Worm (Caenorhabditis elegans) whole organism, L1 larva: ENCODE results near the gene manf-1.

Experiments used
- C16A3.4 ChIP-seq: fragments of 150-350 bp; optimal IDR thresholded peaks from 2 replicates; lab custom pipeline; 2014; ENCODE audit warnings: missing biosample characterization, missing genetic modification characterization
- C34B4.2 ChIP-seq: sonication (generic microtip); optimal IDR thresholded peaks from 2 replicates; lab custom pipeline; 2017; ENCODE audit warnings: mild to moderate bottlenecking, missing genetic modification characterization, missing compliant biosample characterization
- aha-1 ChIP-seq: fragments of 150-350 bp; optimal IDR thresholded peaks from 2 replicates; lab custom pipeline; 2014; ENCODE audit warnings: missing biosample characterization, missing genetic modification characterization
- alr-1 ChIP-seq: fragments of 200-800 bp; sonication (Bioruptor generic); optimal IDR thresholded peaks from 2 replicates; lab custom pipeline; 2018; ENCODE audit warnings: borderline replicate concordance, mild to moderate bottlenecking, missing genetic modification characterization, missing compliant biosample characterization
- aly-2 ChIP-seq: fragments of 150-350 bp; optimal IDR thresholded peaks from 2 replicates; lab custom pipeline; 2014; ENCODE audit warnings: missing biosample characterization, missing genetic modification characterization
- ceh-63 ChIP-seq: fragments of 200-800 bp; sonication (Bioruptor generic); optimal IDR thresholded peaks from 2 replicates; lab custom pipeline; 2018; ENCODE audit warnings: mild to moderate bottlenecking, missing genetic modification characterization, missing compliant biosample characterization
- ceh-82 ChIP-seq, 3 experiments: fragments of 150-350 bp in 1 of 3; sonication (generic microtip) in 2 of 3; optimal IDR thresholded peaks; 2 replicates each; lab custom pipeline; 2014 to 2017; ENCODE audit warnings: missing biosample characterization in 3 of 3, missing genetic modification characterization in 3 of 3
- ceh-88 ChIP-seq: fragments of 200-800 bp; sonication (Bioruptor generic); IDR thresholded peaks from 2 replicates; pipeline ENCODE4 v1.3.6; 2022; ENCODE audit warnings: missing genetic modification characterization, missing compliant biosample characterization
- efl-1 ChIP-seq, 4 experiments: fragments of 150-350 bp; optimal IDR thresholded peaks in 3 of 4; peaks in 1 of 4; 1 replicate in 1 of 4; 2 replicates in 3 of 4; lab custom pipeline; 2014; ENCODE audit warnings: missing biosample characterization in 2 of 4, missing genetic modification characterization in 2 of 4, missing genetic modification reagents in 2 of 4
- efl-3 ChIP-seq: fragments of 200-800 bp; sonication (Bioruptor generic); optimal IDR thresholded peaks from 2 replicates; lab custom pipeline; 2018; ENCODE audit warnings: mild to moderate bottlenecking, missing genetic modification characterization, missing compliant biosample characterization
- egl-27 ChIP-seq, 2 experiments: fragments of 150-350 bp in 1 of 2; sonication (generic microtip); optimal IDR thresholded peaks; 3 replicates each; lab custom pipeline; 2017 to 2018; ENCODE audit warnings: missing biosample characterization in 2 of 2, missing genetic modification characterization in 2 of 2, missing genetic modification reagents in 2 of 2
- ets-5 ChIP-seq: fragments of 200-800 bp; sonication (Bioruptor generic); IDR thresholded peaks from 2 replicates; pipeline ENCODE4 v1.3.6; 2022; ENCODE audit warnings: missing genetic modification characterization, missing compliant biosample characterization
- fkh-4 ChIP-seq: sonication (generic microtip); optimal IDR thresholded peaks from 2 replicates; lab custom pipeline; 2016; ENCODE audit warnings: missing compliant biosample characterization, missing genetic modification characterization, borderline replicate concordance
- fkh-8 ChIP-seq: sonication (generic microtip); optimal IDR thresholded peaks from 2 replicates; lab custom pipeline; 2016; ENCODE audit warnings: mild to moderate bottlenecking, missing genetic modification characterization, missing compliant biosample characterization
- fos-1 ChIP-seq: fragments of 150-350 bp; optimal IDR thresholded peaks from 2 replicates; lab custom pipeline; 2014; ENCODE audit warnings: missing biosample characterization, missing genetic modification characterization
- grh-1 ChIP-seq: fragments of 200-800 bp; sonication (Bioruptor generic); IDR thresholded peaks from 2 replicates; pipeline ENCODE4 v1.3.6; 2022; ENCODE audit warnings: missing genetic modification reagents, missing genetic modification characterization, missing compliant biosample characterization
- hlh-17 ChIP-seq: fragments of 200-800 bp; sonication (Bioruptor generic); optimal IDR thresholded peaks from 2 replicates; lab custom pipeline; 2018; ENCODE audit warnings: missing genetic modification characterization, mild to moderate bottlenecking, missing compliant biosample characterization, moderate library complexity, borderline replicate concordance
- hpl-2 ChIP-seq: fragments of 150-350 bp; optimal IDR thresholded peaks from 2 replicates; lab custom pipeline; 2014; ENCODE audit warnings: missing biosample characterization, missing genetic modification reagents, missing genetic modification characterization
- jun-1 ChIP-seq: fragments of 150-350 bp; optimal IDR thresholded peaks from 2 replicates; lab custom pipeline; 2014; ENCODE audit warnings: missing biosample characterization, missing genetic modification reagents, missing genetic modification characterization
- lin-13 ChIP-seq: fragments of 150-350 bp; optimal IDR thresholded peaks from 2 replicates; lab custom pipeline; 2014; ENCODE audit warnings: missing biosample characterization, missing genetic modification reagents, missing genetic modification characterization
- lin-15B ChIP-seq: fragments of 150-350 bp; sonication (generic microtip); optimal IDR thresholded peaks from 3 replicates; lab custom pipeline; 2014; ENCODE audit warnings: missing biosample characterization, missing genetic modification characterization
- lin-35 ChIP-seq, 2 experiments: fragments of 150-350 bp; optimal IDR thresholded peaks; 2 replicates each; lab custom pipeline; 2014; ENCODE audit warnings: missing biosample characterization in 2 of 2, missing genetic modification characterization in 2 of 2, missing genetic modification reagents in 2 of 2
- lin-39 ChIP-seq: fragments of 150-350 bp; optimal IDR thresholded peaks from 2 replicates; lab custom pipeline; 2014; ENCODE audit warnings: missing biosample characterization, missing genetic modification reagents, missing genetic modification characterization
- lsy-2 ChIP-seq, 2 experiments: fragments of 150-350 bp; optimal IDR thresholded peaks; 2 replicates each; lab custom pipeline; 2014; ENCODE audit warnings: missing biosample characterization in 2 of 2, missing genetic modification characterization in 2 of 2
- mef-2 ChIP-seq: fragments of 150-350 bp; optimal IDR thresholded peaks from 2 replicates; lab custom pipeline; 2014; ENCODE audit warnings: missing biosample characterization, missing genetic modification characterization
- nhr-20 ChIP-seq: sonication (generic microtip); optimal IDR thresholded peaks from 2 replicates; lab custom pipeline; 2016; ENCODE audit warnings: mild to moderate bottlenecking, missing genetic modification characterization, missing compliant biosample characterization
- nhr-237 ChIP-seq: fragments of 150-350 bp; optimal IDR thresholded peaks from 2 replicates; lab custom pipeline; 2014; ENCODE audit warnings: missing biosample characterization, missing genetic modification characterization
- nhr-28 ChIP-seq: fragments of 150-350 bp; optimal IDR thresholded peaks from 2 replicates; lab custom pipeline; 2014; ENCODE audit warnings: missing biosample characterization, missing genetic modification characterization
- nhr-47 ChIP-seq: sonication (generic microtip); optimal IDR thresholded peaks from 2 replicates; lab custom pipeline; 2016; ENCODE audit warnings: mild to moderate bottlenecking, missing genetic modification characterization, moderate library complexity, missing compliant biosample characterization
- nhr-71 ChIP-seq: sonication (generic microtip); optimal IDR thresholded peaks from 2 replicates; lab custom pipeline; 2016; ENCODE audit warnings: mild to moderate bottlenecking, missing genetic modification characterization, moderate library complexity, missing compliant biosample characterization
- nhr-77 ChIP-seq: fragments of 150-350 bp; optimal IDR thresholded peaks from 2 replicates; lab custom pipeline; 2014; ENCODE audit warnings: missing biosample characterization, missing genetic modification characterization
- nhr-85 ChIP-seq: sonication (generic microtip); peaks from one replicate; lab custom pipeline; 2016; ENCODE audit warnings: missing genetic modification characterization, inconsistent platforms, missing compliant biosample characterization
- pag-3 ChIP-seq: sonication (generic microtip); optimal IDR thresholded peaks from 2 replicates; lab custom pipeline; 2017; ENCODE audit warnings: missing genetic modification characterization, mild to moderate bottlenecking, missing compliant biosample characterization, antibody characterized with exemption, borderline replicate concordance; ENCODE audit not compliant: insufficient read depth
- pax-3 ChIP-seq: fragments of 200-800 bp; sonication (Bioruptor generic); optimal IDR thresholded peaks from 2 replicates; lab custom pipeline; 2018; ENCODE audit warnings: mild to moderate bottlenecking, missing genetic modification characterization, moderate library complexity, missing compliant biosample characterization
- pqm-1 ChIP-seq: sonication (generic microtip); optimal IDR thresholded peaks from 3 replicates; lab custom pipeline; 2017; ENCODE audit warnings: missing biosample characterization, missing genetic modification characterization
- skn-1 ChIP-seq: fragments of 150-350 bp; optimal IDR thresholded peaks from 2 replicates; lab custom pipeline; 2014; ENCODE audit warnings: missing biosample characterization, missing genetic modification characterization
- snpc-4 ChIP-seq: fragments of 150-350 bp; optimal IDR thresholded peaks from 2 replicates; lab custom pipeline; 2014; ENCODE audit warnings: missing biosample characterization, missing genetic modification characterization
- snu-23 ChIP-seq: sonication (generic microtip); optimal IDR thresholded peaks from 2 replicates; lab custom pipeline; 2016; ENCODE audit warnings: missing genetic modification characterization, missing compliant biosample characterization
- sox-4 ChIP-seq: sonication (generic microtip); optimal IDR thresholded peaks from 2 replicates; lab custom pipeline; 2016; ENCODE audit warnings: missing genetic modification characterization, missing compliant biosample characterization
- sptf-1 ChIP-seq: fragments of 150-350 bp; optimal IDR thresholded peaks from 2 replicates; lab custom pipeline; 2014; ENCODE audit warnings: missing biosample characterization, missing genetic modification characterization
- sup-37 ChIP-seq: fragments of 200-800 bp; sonication (Bioruptor generic); optimal IDR thresholded peaks from 2 replicates; lab custom pipeline; 2018; ENCODE audit warnings: mild to moderate bottlenecking, missing genetic modification characterization, missing compliant biosample characterization
- swsn-7 ChIP-seq: sonication (generic microtip); optimal IDR thresholded peaks from 2 replicates; lab custom pipeline; 2016; ENCODE audit warnings: missing genetic modification characterization, missing compliant biosample characterization
- tlp-1 ChIP-seq: fragments of 150-350 bp; optimal IDR thresholded peaks from 2 replicates; lab custom pipeline; 2014; ENCODE audit warnings: missing biosample characterization, missing genetic modification characterization
- unc-130 ChIP-seq: fragments of 150-350 bp; optimal IDR thresholded peaks from 2 replicates; lab custom pipeline; 2017; ENCODE audit warnings: missing biosample characterization, missing genetic modification characterization, inconsistent platforms
- unc-62 ChIP-seq: fragments of 150-350 bp; optimal IDR thresholded peaks from 2 replicates; lab custom pipeline; 2014; ENCODE audit warnings: missing biosample characterization, missing genetic modification reagents, missing genetic modification characterization
- unc-86 ChIP-seq: sonication (generic microtip); optimal IDR thresholded peaks from 2 replicates; lab custom pipeline; 2016; ENCODE audit warnings: missing genetic modification characterization, missing compliant biosample characterization
- unc-98 ChIP-seq: fragments of 200-800 bp; sonication (Bioruptor generic); IDR thresholded peaks from 2 replicates; pipeline ENCODE4 v1.3.6; 2022; ENCODE audit warnings: missing genetic modification characterization, missing compliant biosample characterization
- vab-15 ChIP-seq: sonication (generic microtip); optimal IDR thresholded peaks from 2 replicates; lab custom pipeline; 2017; ENCODE audit warnings: missing genotype, mild to moderate bottlenecking, missing genetic modification characterization, missing compliant biosample characterization
- xbp-1 ChIP-seq: sonication (generic microtip); optimal IDR thresholded peaks from 2 replicates; lab custom pipeline; 2016; ENCODE audit warnings: missing genetic modification characterization, missing compliant biosample characterization
- zag-1 ChIP-seq: fragments of 150-350 bp; optimal IDR thresholded peaks from 2 replicates; lab custom pipeline; 2014; ENCODE audit warnings: missing biosample characterization, missing genetic modification characterization
- zip-4 ChIP-seq: fragments of 200-800 bp; sonication (Bioruptor generic); optimal IDR thresholded peaks from 2 replicates; lab custom pipeline; 2018; ENCODE audit warnings: mild to moderate bottlenecking, missing genetic modification characterization, moderate library complexity, missing compliant biosample characterization
- ztf-11 ChIP-seq, 2 experiments: sonication (generic microtip); optimal IDR thresholded peaks; 2 replicates each; lab custom pipeline; 2016 to 2017; ENCODE audit warnings: missing genetic modification characterization in 2 of 2, missing biosample characterization in 1 of 2, missing compliant biosample characterization in 1 of 2
- ztf-4 ChIP-seq: fragments of 150-350 bp; optimal IDR thresholded peaks from 2 replicates; lab custom pipeline; 2014; ENCODE audit warnings: missing biosample characterization, missing genetic modification characterization

Gene manf-1

ce11 chrIV:2928409-2928808 is at the start of gene manf-1:
Gene manf-1 (minus strand): TSS chrIV:2928421.
- TF ChIP-seq pax-3 = peak; percentile 28
- TF ChIP-seq sox-4 (tag; lab: Kevin White, UChicago) = peak; percentile 4
- peak; percentile 43 for TF ChIP-seq lin-39 (tag; lab: Kevin White, UChicago)
- TF ChIP-seq egl-27 (tag; optimal IDR thresholded peaks at IDR 0.05; lab: Kevin White, UChicago) = no peak
- TF ChIP-seq nhr-28 (tag; lab: Kevin White, UChicago) = no peak
- peak; percentile 77 for TF ChIP-seq fkh-8 (tag; lab: Kevin White, UChicago)
- peak; percentile 99 for TF ChIP-seq xbp-1 (tag; lab: Kevin White, UChicago)
- TF ChIP-seq lin-13 (GFP tag; lab: Kevin White, UChicago) = peak; percentile 69
- no peak for TF ChIP-seq alr-1 (tag; lab: Kevin White, UChicago)
- no peak for TF ChIP-seq unc-98 (GFP tag; lab: Robert Waterston, UW)
- TF ChIP-seq sup-37 (GFP tag; lab: Kevin White, UChicago) = no peak
- TF ChIP-seq lin-35 (GFP tag; optimal IDR thresholded peaks at IDR 0.05; lab: Kevin White, UChicago) = peak; percentile 79 to 84
- no peak for TF ChIP-seq hlh-17 (GFP tag; lab: Kevin White, UChicago)
- no peak for TF ChIP-seq zag-1
- TF ChIP-seq ceh-63 (GFP tag; lab: Kevin White, UChicago) = no peak
- 0 out of 2 replicates have a peak, but pooled peaks have one; percentile 46 for TF ChIP-seq grh-1
- TF ChIP-seq unc-86 (tag; lab: Kevin White, UChicago) = peak; percentile 61
- TF ChIP-seq pqm-1 = no peak
- TF ChIP-seq nhr-237 = no peak
- TF ChIP-seq efl-3 (GFP tag; lab: Kevin White, UChicago) = no peak
- peak; percentile 84 for TF ChIP-seq nhr-71 (tag; lab: Kevin White, UChicago)
- TF ChIP-seq tlp-1 = no peak
- TF ChIP-seq fkh-4 (tag; lab: Kevin White, UChicago) = no peak
- no peak for TF ChIP-seq aha-1 (tag; lab: Kevin White, UChicago)
- no peak for TF ChIP-seq zip-4
- peak; percentile 35 for TF ChIP-seq fos-1 (tag; lab: Kevin White, UChicago)
- no peak for TF ChIP-seq hpl-2 (GFP tag; lab: Kevin White, UChicago)
- TF ChIP-seq nhr-47 (tag; lab: Kevin White, UChicago) = peak; percentile 89
- peak; percentile 85 to 86 for TF ChIP-seq lsy-2 (tag; optimal IDR thresholded peaks at IDR 0.05; lab: Kevin White, UChicago)
- peak; percentile 82 for TF ChIP-seq snu-23 (GFP tag; lab: Kevin White, UChicago)
- no peak for TF ChIP-seq sptf-1 (tag; lab: Kevin White, UChicago)
- no peak for TF ChIP-seq ztf-4 (tag; lab: Kevin White, UChicago)
- peak; percentile 56 for TF ChIP-seq nhr-85
- TF ChIP-seq C34B4.2 = no peak
- TF ChIP-seq swsn-7 (tag; lab: Kevin White, UChicago) = peak; percentile 76
- TF ChIP-seq unc-62 (GFP tag; lab: Kevin White, UChicago) = no peak
- TF ChIP-seq vab-15 (tag; lab: Kevin White, UChicago) = no peak
- peak; percentile 57 for TF ChIP-seq snpc-4 (tag; lab: Kevin White, UChicago)
- peak; percentile 69 for TF ChIP-seq nhr-20 (tag; lab: Kevin White, UChicago)
- TF ChIP-seq ztf-11 (tag; optimal IDR thresholded peaks at IDR 0.05; lab: Kevin White, UChicago) = peak in 1 of 2 experiments; percentile 19
- TF ChIP-seq mef-2 (tag; lab: Kevin White, UChicago) = no peak
- peak; percentile 65 for TF ChIP-seq skn-1 (tag; lab: Kevin White, UChicago)
- TF ChIP-seq jun-1 (tag; lab: Kevin White, UChicago) = peak; percentile 60
- no peak for TF ChIP-seq ceh-88
- peak; percentile 31 for TF ChIP-seq aly-2 (tag; lab: Kevin White, UChicago)
- TF ChIP-seq lin-15B (tag; lab: Kevin White, UChicago) = peak; percentile 37
- TF ChIP-seq nhr-77 (tag; lab: Kevin White, UChicago) = peak; percentile 47
- TF ChIP-seq pag-3 (tag; lab: Kevin White, UChicago) = no peak
- TF ChIP-seq ceh-82 (tag; optimal IDR thresholded peaks at IDR 0.05; lab: Kevin White, UChicago) = peak; percentile 55 to 73 (median 62)
- peak; percentile 76 to 84 for TF ChIP-seq efl-1 (optimal IDR thresholded peaks at IDR 0.05; lab: Kevin White, UChicago)
- peak; percentile 79 to 97 for TF ChIP-seq efl-1 (GFP tag; optimal IDR thresholded peaks at IDR 0.05 in 1 of 2; lab: Kevin White, UChicago)
- TF ChIP-seq ets-5 (GFP tag; lab: Robert Waterston, UW) = no peak
- TF ChIP-seq unc-130 (tag; lab: Kevin White, UChicago) = peak; percentile 39
- TF ChIP-seq C16A3.4 (tag; lab: Kevin White, UChicago) = peak; percentile 55
